Worm (Caenorhabditis elegans): ENCODE data around the gene C54F6.5.

Gene C54F6.5

DNA sequence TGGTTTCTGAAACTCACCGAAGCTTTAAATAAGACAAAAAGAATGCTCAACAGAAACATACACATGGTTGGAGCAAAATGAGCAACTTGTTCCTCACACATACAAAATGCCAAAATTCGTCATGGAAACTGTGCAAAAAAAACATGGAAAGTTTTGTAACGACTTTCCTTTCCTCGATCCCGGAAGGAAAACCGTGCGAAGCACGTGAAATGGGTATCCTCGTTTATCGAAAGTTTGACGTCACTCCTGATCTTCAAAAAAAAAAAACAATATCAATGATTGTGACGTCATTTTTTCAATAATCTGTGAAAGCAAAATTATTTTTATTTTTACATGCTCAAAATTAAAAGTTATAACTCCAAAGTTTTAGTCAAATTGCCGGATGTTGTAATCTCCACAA, 41.4 kb downstream of the C54F6.5 start, which contains the start of gene clec-212:
TSS of gene clec-212 (minus strand) at position 101 of the 400 bp plus-strand sequence.
- TF ChIP-seq unc-62 (GFP tag; optimal IDR thresholded peaks at IDR 0.05): no peak

ce11 chrV:7570955-7571354, 42.0 kb downstream of the C54F6.5 start, which contains the start of gene F19F10.14:
Gene F19F10.14, minus strand, starts transcription at chrV:7571055.
- no peak for TF ChIP-seq unc-62 (GFP tag; optimal IDR thresholded peaks at IDR 0.05)

DNA sequence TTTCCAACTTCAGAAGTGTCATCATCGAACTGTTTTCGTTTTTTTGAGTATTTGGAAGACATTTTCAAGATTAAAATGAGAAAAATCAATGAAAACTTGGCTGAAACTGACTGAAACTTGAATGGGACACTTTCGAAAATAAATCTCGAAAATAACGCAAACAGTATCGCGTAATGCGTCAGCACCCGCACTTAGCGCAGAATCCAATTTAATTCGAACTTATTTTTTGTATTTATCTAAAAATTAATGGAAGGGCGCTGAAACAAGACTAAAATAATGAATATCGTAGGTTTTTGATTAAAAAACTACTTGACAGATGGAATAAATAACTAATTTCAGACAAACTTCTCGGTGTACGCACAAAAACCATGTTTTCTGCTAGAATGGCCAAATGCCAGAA, 46.6 kb downstream of the C54F6.5 start, which contains the start of the genes snu-66 and ints-9:
TSS of gene snu-66 (minus strand) at position 108 of the 400 bp plus-strand sequence.
TSS of gene ints-9 (plus strand) at position 240 of the 400 bp plus-strand sequence.
- TF ChIP-seq unc-62 (GFP tag; optimal IDR thresholded peaks at IDR 0.05): no peak
